Fruit fly (Drosophila melanogaster): ENCODE data around the gene CG18764.

The CG18764 gene

DNA sequence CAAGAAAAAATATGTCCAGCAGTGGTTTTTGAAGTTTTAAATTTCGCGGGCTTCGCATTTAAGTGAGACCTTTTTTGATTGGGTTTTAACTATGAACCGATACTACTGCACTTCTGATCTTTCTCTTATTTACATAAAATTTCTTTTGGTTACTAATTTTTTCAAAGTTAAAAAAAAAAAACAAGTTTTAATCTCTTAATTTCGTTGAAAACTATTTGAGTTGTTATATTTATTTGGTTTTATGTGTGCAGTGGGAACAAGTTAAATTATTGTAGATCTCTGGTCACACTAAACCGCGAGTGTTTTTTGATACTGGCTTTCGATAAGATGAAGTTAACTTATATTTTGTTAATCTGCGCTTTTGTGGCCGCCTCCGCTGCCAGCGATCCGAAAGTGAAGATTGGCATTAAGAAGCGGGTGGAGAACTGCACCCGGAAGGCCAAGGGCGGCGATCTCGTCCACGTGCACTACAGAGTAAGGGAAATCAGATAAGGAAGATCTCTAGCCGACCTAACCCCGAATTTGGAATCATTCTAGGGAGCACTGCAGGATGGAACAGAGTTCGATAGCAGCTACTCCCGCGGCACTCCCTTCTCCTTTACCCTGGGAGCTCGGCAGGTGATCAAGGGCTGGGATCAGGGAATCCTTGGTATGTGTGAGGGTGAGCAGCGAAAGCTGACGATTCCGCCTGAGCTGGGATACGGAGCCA lies 47.4 kb downstream of the CG18764 start, which contains the start of gene CG14715 (continued):
- TF ChIP-seq CG16779 (GFP tag; IDR thresholded peaks at IDR 0.05) (no peak), NfI (GFP tag; optimal IDR thresholded peaks at IDR 0.05) (no peak), bbx (GFP tag; IDR thresholded peaks at IDR 0.05; ENCODE audit: partially characterized antibody) (no peak), CG3163 (GFP tag; optimal IDR thresholded peaks at IDR 0.05) (peak; percentile 13), sc (optimal IDR thresholded peaks at IDR 0.05) (no peak), sc (GFP tag; optimal IDR thresholded peaks at IDR 0.05) (no peak), CG7372 (GFP tag; IDR thresholded peaks at IDR 0.05) (no peak), slp2 (GFP tag; optimal IDR thresholded peaks at IDR 0.05) (peak; percentile 14), Camta (GFP tag; optimal IDR thresholded peaks at IDR 0.05) (peak; percentile 18), ase (GFP tag; IDR thresholded peaks at IDR 0.05) (no peak), CHES-1-like (GFP tag; optimal IDR thresholded peaks at IDR 0.05) (peak; percentile 55), ci (GFP tag; IDR thresholded peaks at IDR 0.05) (no peak), CG10321 (GFP tag; IDR thresholded peaks at IDR 0.05) (no peak), chn (GFP tag; optimal IDR thresholded peaks at IDR 0.05) (peak; percentile 53), exex (tag; optimal IDR thresholded peaks at IDR 0.05) (peak; percentile 10), CG9727 (GFP tag; optimal IDR thresholded peaks at IDR 0.05) (peak; percentile 30), oc (tag; optimal IDR thresholded peaks at IDR 0.05) (no peak), CG14860 (GFP tag; IDR thresholded peaks at IDR 0.05; ENCODE audit: partially characterized antibody) (no peak), amos (GFP tag; IDR thresholded peaks at IDR 0.05; ENCODE audit: partially characterized antibody) (no peak; the same call in 1 of the 2 replicates), Hand (GFP tag; optimal IDR thresholded peaks at IDR 0.05) (no peak), hth (optimal IDR thresholded peaks at IDR 0.05) (no peak), bowl (GFP tag; IDR thresholded peaks at IDR 0.05) (no peak), Hsf (GFP tag; optimal IDR thresholded peaks at IDR 0.05) (peak; percentile 59), CG11723 (GFP tag; optimal IDR thresholded peaks at IDR 0.05) (no peak), CG1024 (GFP tag; IDR thresholded peaks at IDR 0.05) (no peak), Ets65A (GFP tag) (peak; percentile 85), Atf3 (GFP tag; optimal IDR thresholded peaks at IDR 0.05) (peak; percentile 38), CG11456 (GFP tag; IDR thresholded peaks at IDR 0.05) (no peak), gcm2 (GFP tag; optimal IDR thresholded peaks at IDR 0.05) (no peak), cwo (GFP tag; optimal IDR thresholded peaks at IDR 0.05) (no peak), Lhr (GFP tag; optimal IDR thresholded peaks at IDR 0.05) (peak; percentile 89), Trl (optimal IDR thresholded peaks at IDR 0.05) (no peak), Trl (GFP tag; optimal IDR thresholded peaks at IDR 0.05) (no peak), CG17385 (GFP tag; optimal IDR thresholded peaks at IDR 0.05) (peak; percentile 16), CTCF (GFP tag; optimal IDR thresholded peaks at IDR 0.05) (peak; percentile 23), CG12769 (tag; optimal IDR thresholded peaks at IDR 0.05) (no peak), Atf-2 (GFP tag; optimal IDR thresholded peaks at IDR 0.05) (no peak), CG1792 (GFP tag; optimal IDR thresholded peaks at IDR 0.05) (no peak), PHDP (tag; optimal IDR thresholded peaks at IDR 0.05) (peak; percentile 28), lmd (GFP tag; IDR thresholded peaks at IDR 0.05) (peak; percentile 49; the same call in 1 of the 2 replicates), ttk (GFP tag; IDR thresholded peaks at IDR 0.05) (peak; percentile 45; the same call in 1 of the 2 replicates), h (optimal IDR thresholded peaks at IDR 0.05) (no peak), hkb (optimal IDR thresholded peaks at IDR 0.05) (no peak), hkb (GFP tag; IDR thresholded peaks at IDR 0.05) (peak; percentile 64), Hr3 (GFP tag; optimal IDR thresholded peaks at IDR 0.05) (peak; percentile 42), tx (GFP tag; optimal IDR thresholded peaks at IDR 0.05) (peak; percentile 19), dmrt11E (tag; optimal IDR thresholded peaks at IDR 0.05) (peak; percentile 35), Doc2 (GFP tag; IDR thresholded peaks at IDR 0.05) (no peak), CG7928 (GFP tag; optimal IDR thresholded peaks at IDR 0.05) (no peak), Dad (GFP tag; optimal IDR thresholded peaks at IDR 0.05) (peak; percentile 29), TFAM (GFP tag; optimal IDR thresholded peaks at IDR 0.05) (no peak), D (optimal IDR thresholded peaks at IDR 0.05) (no peak), D (GFP tag; optimal IDR thresholded peaks at IDR 0.05) (no peak)
